Worm (Caenorhabditis elegans) whole organism, early embryonic: ENCODE data around the gene obr-3.

Experiments used
- ama-1 ChIP-seq: fragments of 150-350 bp; optimal IDR thresholded peaks from 2 replicates; lab custom pipeline; 2014
- ceh-36 ChIP-seq: sonication (generic microtip); optimal IDR thresholded peaks from 2 replicates; lab custom pipeline; 2016; ENCODE audit warnings: missing genetic modification characterization, inconsistent platforms, missing compliant biosample characterization
- ets-7 ChIP-seq: sonication (generic microtip); optimal IDR thresholded peaks from 2 replicates; lab custom pipeline; 2016; ENCODE audit warnings: missing genotype, missing genetic modification characterization, missing compliant biosample characterization
- flt-1 ChIP-seq: fragments of 200-800 bp; sonication (Bioruptor generic); IDR thresholded peaks from 2 replicates; pipeline ENCODE4 v1.3.6; 2022; ENCODE audit warnings: missing genetic modification characterization, missing compliant biosample characterization
- hmbx-1 ChIP-seq: sonication (generic microtip); optimal IDR thresholded peaks from 2 replicates; lab custom pipeline; 2016; ENCODE audit warnings: mild to moderate bottlenecking, missing genetic modification characterization, missing compliant biosample characterization
- hmg-4 ChIP-seq: fragments of 200-800 bp; sonication (Bioruptor generic); optimal IDR thresholded peaks from 2 replicates; lab custom pipeline; 2018; ENCODE audit warnings: mild to moderate bottlenecking, missing genetic modification characterization, missing compliant biosample characterization
- hnd-1 ChIP-seq: sonication (generic microtip); optimal IDR thresholded peaks from 2 replicates; lab custom pipeline; 2016; ENCODE audit warnings: missing genetic modification characterization, missing compliant biosample characterization
- pes-1 ChIP-seq: fragments of 200-800 bp; sonication (Bioruptor generic); IDR thresholded peaks from 2 replicates; pipeline ENCODE4 v1.3.6; 2022; ENCODE audit warnings: missing genetic modification reagents, missing genetic modification characterization, missing compliant biosample characterization
- scrt-1 ChIP-seq: fragments of 200-800 bp; sonication (Bioruptor generic); IDR thresholded peaks from 2 replicates; pipeline ENCODE4 v1.3.6; 2022; ENCODE audit warnings: missing genetic modification characterization, missing compliant biosample characterization
- sea-1 ChIP-seq: fragments of 200-800 bp; sonication (Bioruptor generic); conservative IDR thresholded peaks from 2 replicates; pipeline ENCODE4 v1.3.6; 2022; ENCODE audit warnings: missing genetic modification characterization, missing compliant biosample characterization
- tbx-11 ChIP-seq: fragments of 200-800 bp; sonication (Bioruptor generic); IDR thresholded peaks from 2 replicates; pipeline ENCODE4 v1.3.6; 2022; ENCODE audit warnings: missing genetic modification characterization, missing compliant biosample characterization
- tbx-37 ChIP-seq: fragments of 200-800 bp; sonication (Bioruptor generic); conservative IDR thresholded peaks from 2 replicates; pipeline ENCODE4 v1.3.6; 2022; ENCODE audit warnings: missing genetic modification reagents, missing genetic modification characterization, missing compliant biosample characterization
- tra-4 ChIP-seq: sonication (generic microtip); optimal IDR thresholded peaks from 2 replicates; lab custom pipeline; 2017; ENCODE audit warnings: missing genetic modification characterization, missing compliant biosample characterization

DNA sequence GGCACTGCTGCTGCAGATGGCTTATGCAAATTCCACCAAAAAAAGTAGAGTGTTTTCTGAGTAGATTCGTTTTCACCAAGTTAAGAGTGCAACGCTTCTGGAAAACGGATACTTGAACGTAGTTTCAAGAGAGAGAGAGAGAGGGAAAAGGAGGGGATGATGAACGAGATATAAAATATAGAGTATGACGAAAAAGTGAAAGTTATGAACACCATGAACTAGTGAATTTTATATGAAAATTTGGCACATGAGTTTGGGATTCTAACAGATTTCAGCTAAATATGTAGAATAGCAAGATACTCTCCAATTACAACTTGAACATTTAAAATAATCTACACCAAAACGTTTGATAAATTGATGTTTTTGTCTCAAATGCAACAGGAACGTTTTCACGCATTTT, at the start of gene obr-3:
- TF ChIP-seq ceh-36 (tag; lab: Kevin White, UChicago), result no peak
- no peak for TF ChIP-seq tbx-37 (GFP tag; lab: Robert Waterston, UW)
- TF ChIP-seq ama-1 (lab: Kevin White, UChicago), result no peak
- no peak for TF ChIP-seq flt-1 (GFP tag; lab: Robert Waterston, UW)
- no peak for TF ChIP-seq ets-7 (tag; lab: Kevin White, UChicago)
- TF ChIP-seq pes-1 (GFP tag; lab: Robert Waterston, UW), result no peak
- no peak for TF ChIP-seq hmbx-1 (tag; lab: Kevin White, UChicago)
- no peak for TF ChIP-seq scrt-1 (GFP tag; lab: Robert Waterston, UW)
- no peak for TF ChIP-seq hnd-1 (tag; lab: Kevin White, UChicago)
- no peak for TF ChIP-seq sea-1 (GFP tag; lab: Robert Waterston, UW)
- TF ChIP-seq hmg-4 (GFP tag; lab: Kevin White, UChicago), result no peak
- no peak for TF ChIP-seq tbx-11 (GFP tag; lab: Robert Waterston, UW)
- no peak for TF ChIP-seq tra-4 (tag; lab: Kevin White, UChicago)
